Worm (Caenorhabditis elegans) whole organism, early embryonic: Measurements from ENCODE around the gene F54B11.5.

ENCODE experiments used
- F13C5.2 ChIP-seq: sonication (generic microtip); optimal IDR thresholded peaks from 2 replicates; lab custom pipeline; 2017; ENCODE audit warnings: mild to moderate bottlenecking, missing genetic modification characterization, inconsistent platforms, missing compliant biosample characterization
- ama-1 ChIP-seq: fragments of 150-350 bp; optimal IDR thresholded peaks from 2 replicates; lab custom pipeline; 2014
- hnd-1 ChIP-seq: sonication (generic microtip); optimal IDR thresholded peaks from 2 replicates; lab custom pipeline; 2016; ENCODE audit warnings: missing genetic modification characterization, missing compliant biosample characterization
- pes-1 ChIP-seq: fragments of 200-800 bp; sonication (Bioruptor generic); IDR thresholded peaks from 2 replicates; pipeline ENCODE4 v1.3.6; 2022; ENCODE audit warnings: missing genetic modification reagents, missing genetic modification characterization, missing compliant biosample characterization
- tra-4 ChIP-seq: sonication (generic microtip); optimal IDR thresholded peaks from 2 replicates; lab custom pipeline; 2017; ENCODE audit warnings: missing genetic modification characterization, missing compliant biosample characterization

- no peak for TF ChIP-seq tra-4
- TF ChIP-seq hnd-1 (tag; lab: Kevin White, UChicago), result no peak
- no peak for TF ChIP-seq F13C5.2 (tag; lab: Kevin White, UChicago)
- TF ChIP-seq ama-1 (lab: Kevin White, UChicago), result no peak
- no peak for TF ChIP-seq pes-1 (GFP tag; lab: Robert Waterston, UW)
Observed at ce11 chrX:13621628-13622027, 25.8 kb upstream of the F54B11.5 start, which contains the start of gene Y12A6A.1.
